Worm (Caenorhabditis elegans) whole organism, early embryonic: ENCODE results near the gene F49F1.5.

Source experiments
- B0310.2 ChIP-seq: sonication (generic microtip); optimal IDR thresholded peaks from 2 replicates; lab custom pipeline; 2016; ENCODE audit warnings: mild to moderate bottlenecking, missing genetic modification characterization, missing compliant biosample characterization
- F13C5.2 ChIP-seq: sonication (generic microtip); optimal IDR thresholded peaks from 2 replicates; lab custom pipeline; 2017; ENCODE audit warnings: mild to moderate bottlenecking, missing genetic modification characterization, inconsistent platforms, missing compliant biosample characterization
- aly-1 ChIP-seq: sonication (generic microtip); optimal IDR thresholded peaks from 2 replicates; lab custom pipeline; 2016; ENCODE audit warnings: missing genetic modification characterization, missing compliant biosample characterization
- ama-1 ChIP-seq: fragments of 150-350 bp; optimal IDR thresholded peaks from 2 replicates; lab custom pipeline; 2014
- ceh-13 ChIP-seq: fragments of 200-800 bp; sonication (Bioruptor generic); optimal IDR thresholded peaks from 2 replicates; lab custom pipeline; 2018; ENCODE audit warnings: mild to moderate bottlenecking, missing genetic modification characterization, missing compliant biosample characterization
- ceh-36 ChIP-seq: sonication (generic microtip); optimal IDR thresholded peaks from 2 replicates; lab custom pipeline; 2016; ENCODE audit warnings: missing genetic modification characterization, inconsistent platforms, missing compliant biosample characterization
- ets-7 ChIP-seq: sonication (generic microtip); optimal IDR thresholded peaks from 2 replicates; lab custom pipeline; 2016; ENCODE audit warnings: missing genotype, missing genetic modification characterization, missing compliant biosample characterization
- flt-1 ChIP-seq: fragments of 200-800 bp; sonication (Bioruptor generic); IDR thresholded peaks from 2 replicates; pipeline ENCODE4 v1.3.6; 2022; ENCODE audit warnings: missing genetic modification characterization, missing compliant biosample characterization
- hmbx-1 ChIP-seq: sonication (generic microtip); optimal IDR thresholded peaks from 2 replicates; lab custom pipeline; 2016; ENCODE audit warnings: mild to moderate bottlenecking, missing genetic modification characterization, missing compliant biosample characterization
- hmg-4 ChIP-seq: fragments of 200-800 bp; sonication (Bioruptor generic); optimal IDR thresholded peaks from 2 replicates; lab custom pipeline; 2018; ENCODE audit warnings: mild to moderate bottlenecking, missing genetic modification characterization, missing compliant biosample characterization
- hnd-1 ChIP-seq: sonication (generic microtip); optimal IDR thresholded peaks from 2 replicates; lab custom pipeline; 2016; ENCODE audit warnings: missing genetic modification characterization, missing compliant biosample characterization
- pes-1 ChIP-seq: fragments of 200-800 bp; sonication (Bioruptor generic); IDR thresholded peaks from 2 replicates; pipeline ENCODE4 v1.3.6; 2022; ENCODE audit warnings: missing genetic modification reagents, missing genetic modification characterization, missing compliant biosample characterization
- scrt-1 ChIP-seq: fragments of 200-800 bp; sonication (Bioruptor generic); IDR thresholded peaks from 2 replicates; pipeline ENCODE4 v1.3.6; 2022; ENCODE audit warnings: missing genetic modification characterization, missing compliant biosample characterization
- sea-1 ChIP-seq: fragments of 200-800 bp; sonication (Bioruptor generic); conservative IDR thresholded peaks from 2 replicates; pipeline ENCODE4 v1.3.6; 2022; ENCODE audit warnings: missing genetic modification characterization, missing compliant biosample characterization
- tbx-11 ChIP-seq: fragments of 200-800 bp; sonication (Bioruptor generic); IDR thresholded peaks from 2 replicates; pipeline ENCODE4 v1.3.6; 2022; ENCODE audit warnings: missing genetic modification characterization, missing compliant biosample characterization
- tbx-37 ChIP-seq: fragments of 200-800 bp; sonication (Bioruptor generic); conservative IDR thresholded peaks from 2 replicates; pipeline ENCODE4 v1.3.6; 2022; ENCODE audit warnings: missing genetic modification reagents, missing genetic modification characterization, missing compliant biosample characterization
- tra-4 ChIP-seq: sonication (generic microtip); optimal IDR thresholded peaks from 2 replicates; lab custom pipeline; 2017; ENCODE audit warnings: missing genetic modification characterization, missing compliant biosample characterization

Gene F49F1.5

ce11 chrIV:4085022-4085421 lies 35.2 kb downstream of the F49F1.5 start:
- TF ChIP-seq scrt-1 (GFP tag; lab: Robert Waterston, UW) (no peak), hmbx-1 (no peak), ama-1 (no peak), sea-1 (GFP tag; lab: Robert Waterston, UW) (no peak), flt-1 (GFP tag; lab: Robert Waterston, UW) (no peak), tbx-37 (GFP tag; lab: Robert Waterston, UW) (no peak), ceh-36 (tag; lab: Kevin White, UChicago) (no peak), hmg-4 (no peak), tbx-11 (GFP tag; lab: Robert Waterston, UW) (no peak), ceh-13 (GFP tag; lab: Kevin White, UChicago) (no peak), hnd-1 (tag; lab: Kevin White, UChicago) (no peak)

ce11 chrIV:4084109-4084508 lies 36.1 kb downstream of the F49F1.5 start, which contains the start of gene C35B1.5:
TSS of gene C35B1.5 (minus strand) at chrIV:4084209.
- TF ChIP-seq ama-1 (no peak), flt-1 (GFP tag; lab: Robert Waterston, UW) (no peak), tbx-11 (GFP tag; lab: Robert Waterston, UW) (no peak), F13C5.2 (tag; lab: Kevin White, UChicago) (no peak), tbx-37 (GFP tag; lab: Robert Waterston, UW) (no peak), pes-1 (GFP tag; lab: Robert Waterston, UW) (no peak), sea-1 (GFP tag; lab: Robert Waterston, UW) (no peak), ceh-13 (GFP tag; lab: Kevin White, UChicago) (no peak)

- TF ChIP-seq hnd-1 (tag; lab: Kevin White, UChicago) (no peak), F13C5.2 (tag; lab: Kevin White, UChicago) (no peak), sea-1 (GFP tag; lab: Robert Waterston, UW) (no peak), tbx-37 (GFP tag; lab: Robert Waterston, UW) (no peak), scrt-1 (GFP tag; lab: Robert Waterston, UW) (no peak), ceh-36 (tag; lab: Kevin White, UChicago) (no peak), pes-1 (GFP tag; lab: Robert Waterston, UW) (no peak), hmg-4 (no peak), hmbx-1 (no peak), aly-1 (tag; lab: Kevin White, UChicago) (no peak), tbx-11 (GFP tag; lab: Robert Waterston, UW) (no peak), tra-4 (tag; lab: Kevin White, UChicago) (no peak), ceh-13 (GFP tag; lab: Kevin White, UChicago) (no peak), flt-1 (GFP tag; lab: Robert Waterston, UW) (no peak), ets-7 (no peak), ama-1 (no peak), B0310.2 (no peak)
Observed at ce11 chrIV:4083094-4083493, 37.1 kb downstream of the F49F1.5 start.

- TF ChIP-seq ceh-13 (GFP tag; lab: Kevin White, UChicago) (no peak), hmg-4 (no peak), pes-1 (GFP tag; lab: Robert Waterston, UW) (no peak), F13C5.2 (tag; lab: Kevin White, UChicago) (no peak), scrt-1 (GFP tag; lab: Robert Waterston, UW) (no peak), ets-7 (no peak), B0310.2 (no peak), flt-1 (GFP tag; lab: Robert Waterston, UW) (no peak), tbx-11 (GFP tag; lab: Robert Waterston, UW) (no peak), hmbx-1 (no peak), aly-1 (tag; lab: Kevin White, UChicago) (no peak)
Observed at ce11 chrIV:4082599-4082998, 37.6 kb downstream of the F49F1.5 start.

ce11 chrIV:4080846-4081245 lies 39.4 kb downstream of the F49F1.5 start, which contains the start of the genes C35B1.9 and C35B1.3:
TSS of gene C35B1.9 (minus strand) at chrIV:4080946.
TSS of gene C35B1.3 (plus strand) at chrIV:4081151.
- TF ChIP-seq ceh-36 (tag; lab: Kevin White, UChicago): no peak

ce11 chrIV:4079514-4079913 lies 40.7 kb downstream of the F49F1.5 start, which contains the start of gene C35B1.4:
TSS of gene C35B1.4 (plus strand) at chrIV:4079814.
- TF ChIP-seq tbx-37 (GFP tag; lab: Robert Waterston, UW) (no peak), hnd-1 (tag; lab: Kevin White, UChicago) (no peak), ceh-36 (tag; lab: Kevin White, UChicago) (no peak)

- no peak for TF ChIP-seq aly-1 (tag; lab: Kevin White, UChicago)
Observed at ce11 chrIV:4078901-4079300, 41.3 kb downstream of the F49F1.5 start, which contains the start of gene C35B1.8. TSS of gene C35B1.8 (minus strand) at chrIV:4079001.

- TF ChIP-seq B0310.2 (no peak), scrt-1 (GFP tag; lab: Robert Waterston, UW) (no peak), ama-1 (no peak), sea-1 (GFP tag; lab: Robert Waterston, UW) (no peak), ets-7 (no peak), ceh-36 (tag; lab: Kevin White, UChicago) (no peak)
Observed at ce11 chrIV:4076690-4077295, 43.4 kb downstream of the F49F1.5 start.

ce11 chrIV:4074610-4075009 lies 45.6 kb downstream of the F49F1.5 start, which contains the start of gene W03D2.9:
TSS of gene W03D2.9 (minus strand) at chrIV:4074710.
- TF ChIP-seq tbx-37 (GFP tag; lab: Robert Waterston, UW) (no peak), ama-1 (no peak), B0310.2 (no peak), scrt-1 (GFP tag; lab: Robert Waterston, UW) (no peak), hmg-4 (no peak)
